Fruit fly (Drosophila melanogaster): ENCODE results near the gene sgl.
A peak's percentile ranks its signal among the peaks of the same experiment; 100 is the strongest.

sgl gene

DNA sequence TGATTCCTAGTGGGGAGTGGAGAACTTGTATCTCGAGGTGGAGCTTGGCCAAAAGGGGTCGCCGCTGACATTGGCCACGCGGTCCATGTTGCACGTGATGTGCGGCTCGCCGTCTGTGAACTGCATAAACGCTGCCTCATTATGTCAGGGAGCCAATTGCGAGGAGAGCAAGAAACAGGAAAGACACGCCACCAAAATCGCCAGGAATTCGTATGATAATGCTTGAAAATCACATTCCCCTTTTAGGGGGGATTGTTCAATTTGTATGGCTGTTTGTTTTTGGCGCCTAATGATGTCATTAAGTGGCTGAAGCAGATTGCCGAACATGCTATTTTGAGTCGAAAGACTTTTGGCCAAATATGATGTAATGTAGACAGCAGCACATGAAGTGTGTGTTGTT lies 45.3 kb upstream of the sgl start:
- no peak for TF ChIP-seq pdm3 (GFP tag; optimal IDR thresholded peaks at IDR 0.05)
- TF ChIP-seq CG7368 (GFP tag; optimal IDR thresholded peaks at IDR 0.05) = no peak
- TF ChIP-seq Eip78C (GFP tag) = peak; percentile 1
- no peak for TF ChIP-seq Eip93F (GFP tag; optimal IDR thresholded peaks at IDR 0.05)
- TF ChIP-seq ss (GFP tag; optimal IDR thresholded peaks at IDR 0.05) = peak in 1 of 2 experiments; percentile 23

DNA sequence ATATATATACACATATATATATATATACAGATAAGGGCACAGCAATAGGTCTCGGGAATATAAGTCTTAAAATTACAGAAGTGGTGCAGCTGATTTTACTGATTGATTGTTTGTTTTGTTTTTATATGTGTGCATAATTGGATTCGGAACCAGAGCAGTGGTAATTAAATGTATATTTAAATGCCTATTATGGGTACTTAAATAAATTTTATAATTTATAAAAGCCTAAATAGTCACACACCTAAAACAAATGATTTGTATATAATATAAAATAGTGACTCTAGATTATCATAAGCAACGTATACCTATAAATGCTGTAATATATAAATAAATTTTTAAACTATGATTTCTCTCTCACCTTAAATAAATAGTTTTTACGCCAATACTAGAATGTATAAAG lies 44.9 kb upstream of the sgl start:
- no peak for TF ChIP-seq CG4318 (GFP tag; optimal IDR thresholded peaks at IDR 0.05)
- peak; percentile 31 for TF ChIP-seq CG6276 (GFP tag; optimal IDR thresholded peaks at IDR 0.05)
- no peak for TF ChIP-seq achi (GFP tag; optimal IDR thresholded peaks at IDR 0.05)
- TF ChIP-seq CG8632 (GFP tag; optimal IDR thresholded peaks at IDR 0.05) = peak; percentile 5
- peak; percentile 71 for TF ChIP-seq Eip78C (GFP tag)
- TF ChIP-seq CG8319 (GFP tag; optimal IDR thresholded peaks at IDR 0.05) = no peak
- TF ChIP-seq CG32006 (GFP tag; optimal IDR thresholded peaks at IDR 0.05) = peak; percentile 40
- peak; percentile 29 for TF ChIP-seq Ets96B (tag; optimal IDR thresholded peaks at IDR 0.05)
- peak; percentile 17 for TF ChIP-seq CG3919 (GFP tag; optimal IDR thresholded peaks at IDR 0.05)
- TF ChIP-seq ss (GFP tag; optimal IDR thresholded peaks at IDR 0.05) = peak in 1 of 2 experiments; percentile 8
- peak in 1 of 2 experiments; percentile 6 for TF ChIP-seq salr (GFP tag; optimal IDR thresholded peaks at IDR 0.05)
- TF ChIP-seq svp (GFP tag) = peak; percentile 57
- TF ChIP-seq spab (GFP tag; optimal IDR thresholded peaks at IDR 0.05) = peak; percentile 2
- TF ChIP-seq OdsH (GFP tag; optimal IDR thresholded peaks at IDR 0.05) = peak; percentile 2
- TF ChIP-seq CG3032 (tag; optimal IDR thresholded peaks at IDR 0.05) = peak; percentile 42
- TF ChIP-seq CG6808 (GFP tag; optimal IDR thresholded peaks at IDR 0.05) = peak; percentile 16

DNA sequence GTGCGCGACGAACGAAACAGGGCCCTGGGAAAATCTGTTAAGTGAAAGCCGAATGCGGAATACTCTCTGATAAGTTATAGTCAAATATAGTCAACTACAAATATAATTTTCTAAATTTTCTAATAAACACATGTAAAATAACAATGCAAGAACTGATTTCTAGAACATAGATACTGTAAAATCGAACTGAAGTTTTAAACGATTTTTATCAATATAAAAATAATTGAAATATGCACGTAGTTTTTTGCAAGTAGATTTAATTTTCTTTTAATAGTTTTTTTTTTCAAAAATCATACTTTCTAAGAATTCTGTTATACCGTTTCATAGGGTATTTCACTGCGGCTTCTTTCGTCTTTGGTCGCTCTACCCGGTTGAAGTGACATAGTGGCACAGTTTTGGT lies 43.8 kb upstream of the sgl start:
- TF ChIP-seq CG8632 (GFP tag; optimal IDR thresholded peaks at IDR 0.05) (peak; percentile 23), cyc (GFP tag; optimal IDR thresholded peaks at IDR 0.05) (no peak), Ets21C (GFP tag; optimal IDR thresholded peaks at IDR 0.05) (no peak), fd59A (GFP tag; optimal IDR thresholded peaks at IDR 0.05) (peak; percentile 32), CG15336 (GFP tag; IDR thresholded peaks at IDR 0.05) (peak; percentile 52; the same call in 1 of the 2 replicates), net (GFP tag; optimal IDR thresholded peaks at IDR 0.05) (peak; percentile 32), Eip78C (GFP tag) (peak; percentile 84), lz (GFP tag; optimal IDR thresholded peaks at IDR 0.05) (no peak), Hr38 (GFP tag; optimal IDR thresholded peaks at IDR 0.05) (no peak), CG31627 (GFP tag; optimal IDR thresholded peaks at IDR 0.05) (peak; percentile 22), Sox102F (GFP tag; optimal IDR thresholded peaks at IDR 0.05) (no peak), Hr4 (GFP tag; optimal IDR thresholded peaks at IDR 0.05) (peak; percentile 53), CG6276 (GFP tag; optimal IDR thresholded peaks at IDR 0.05) (peak; percentile 35), topi (GFP tag; optimal IDR thresholded peaks at IDR 0.05) (peak; percentile 28), CG3919 (GFP tag; optimal IDR thresholded peaks at IDR 0.05) (peak; percentile 43), salr (GFP tag; optimal IDR thresholded peaks at IDR 0.05) (peak in 1 of 2 experiments; percentile 63), CG6163 (GFP tag; IDR thresholded peaks at IDR 0.05) (peak; percentile 17; the same call in 1 of the 3 replicates), CG8319 (GFP tag; optimal IDR thresholded peaks at IDR 0.05) (peak; percentile 0), CG6792 (GFP tag; optimal IDR thresholded peaks at IDR 0.05) (no peak), CG32006 (GFP tag; optimal IDR thresholded peaks at IDR 0.05) (peak; percentile 65), CG34406 (GFP tag; optimal IDR thresholded peaks at IDR 0.05) (peak; percentile 53), CG11762 (GFP tag; optimal IDR thresholded peaks at IDR 0.05; ENCODE audit: insufficient read depth) (no peak), dsx (GFP tag; optimal IDR thresholded peaks at IDR 0.05; ENCODE audit: poor library complexity, severe bottlenecking) (peak; percentile 42), Sox14 (GFP tag; optimal IDR thresholded peaks at IDR 0.05) (peak; percentile 7), CG7368 (GFP tag; optimal IDR thresholded peaks at IDR 0.05) (no peak), Eip93F (GFP tag; optimal IDR thresholded peaks at IDR 0.05) (no peak), CG10669 (GFP tag; optimal IDR thresholded peaks at IDR 0.05) (peak; percentile 36), Hr39 (GFP tag; optimal IDR thresholded peaks at IDR 0.05) (no peak), CG11294 (GFP tag; IDR thresholded peaks at IDR 0.05) (no peak), CG6808 (GFP tag; optimal IDR thresholded peaks at IDR 0.05) (peak; percentile 70), CG8119 (GFP tag; IDR thresholded peaks at IDR 0.05) (peak; percentile 44; the same call in 1 of the 3 replicates), dac (GFP tag; optimal IDR thresholded peaks at IDR 0.05) (no peak), vri (GFP tag; optimal IDR thresholded peaks at IDR 0.05) (no peak), acj6 (GFP tag; optimal IDR thresholded peaks at IDR 0.05) (peak; percentile 48), fkh (GFP tag; optimal IDR thresholded peaks at IDR 0.05) (peak; percentile 12), esn (GFP tag; optimal IDR thresholded peaks at IDR 0.05) (peak; percentile 23), eg (GFP tag; IDR thresholded peaks at IDR 0.05) (peak; percentile 40; the same call in 1 of the 3 replicates), ss (GFP tag; optimal IDR thresholded peaks at IDR 0.05) (peak; percentile 34 to 61), spab (GFP tag; optimal IDR thresholded peaks at IDR 0.05) (peak; percentile 63)

Measured in whole organism, prepupa.